Fruit fly (Drosophila melanogaster) whole organism, adult: ENCODE measurements around the gene CG9673.
A peak's percentile ranks its signal among the peaks of the same experiment; 100 is the strongest.

Experiments
- CG12768 ChIP-seq: fragments of 200-800 bp; sonication (Bioruptor generic); optimal IDR thresholded peaks from 2 replicates; lab custom pipeline; 2017; ENCODE audit warnings: missing biosample characterization, missing genetic modification characterization, mild to moderate bottlenecking, moderate library complexity, missing genetic modification reagents
- CG14711 ChIP-seq: fragments of 200-800 bp; sonication (Bioruptor generic); optimal IDR thresholded peaks from 2 replicates; lab custom pipeline; 2018; ENCODE audit warnings: missing biosample characterization, mild to moderate bottlenecking, missing genetic modification characterization, moderate library complexity
- CG1620 ChIP-seq: fragments of 200-800 bp; sonication (Bioruptor generic); optimal IDR thresholded peaks from 2 replicates; lab custom pipeline; 2016; ENCODE audit warnings: missing biosample characterization, missing genetic modification characterization
- CG7045 ChIP-seq: fragments of 200-800 bp; sonication (Bioruptor generic); optimal IDR thresholded peaks from 2 replicates; lab custom pipeline; 2017; ENCODE audit warnings: missing biosample characterization, mild to moderate bottlenecking, missing genetic modification characterization
- Clk ChIP-seq: fragments of 200-800 bp; sonication (Bioruptor generic); optimal IDR thresholded peaks from 2 replicates; lab custom pipeline; 2017; ENCODE audit warnings: missing biosample characterization, missing genetic modification characterization
- Crg-1 ChIP-seq: fragments of 200-800 bp; sonication (Bioruptor generic); optimal IDR thresholded peaks from 2 replicates; lab custom pipeline; 2016; ENCODE audit warnings: missing biosample characterization, missing genetic modification characterization
- Hr96 ChIP-seq: fragments of 200-800 bp; sonication (Bioruptor generic); optimal IDR thresholded peaks from 2 replicates; lab custom pipeline; 2016; ENCODE audit warnings: missing biosample characterization, missing genetic modification characterization
- cic ChIP-seq: fragments of 200-800 bp; sonication (Bioruptor generic); optimal IDR thresholded peaks from 2 replicates; lab custom pipeline; 2017; ENCODE audit warnings: missing biosample characterization, mild to moderate bottlenecking, missing genetic modification characterization, moderate library complexity
- kay ChIP-seq: fragments of 200-800 bp; sonication (Bioruptor generic); peaks from one replicate; lab custom pipeline; 2016; ENCODE audit warnings: missing biosample characterization, missing genetic modification characterization, borderline replicate concordance
- ovo ChIP-seq: fragments of 200-800 bp; sonication (Bioruptor generic); optimal IDR thresholded peaks from 2 replicates; lab custom pipeline; 2016; ENCODE audit warnings: missing biosample characterization, missing genetic modification characterization
- tj ChIP-seq: fragments of 200-800 bp; sonication (Bioruptor generic); optimal IDR thresholded peaks from 3 replicates; lab custom pipeline; 2017; ENCODE audit warnings: missing biosample characterization, mild to moderate bottlenecking, missing genetic modification characterization, moderate library complexity
- toe ChIP-seq: fragments of 200-800 bp; sonication (Bioruptor generic); optimal IDR thresholded peaks from 2 replicates; lab custom pipeline; 2016; ENCODE audit warnings: missing biosample characterization, missing genetic modification characterization

DNA sequence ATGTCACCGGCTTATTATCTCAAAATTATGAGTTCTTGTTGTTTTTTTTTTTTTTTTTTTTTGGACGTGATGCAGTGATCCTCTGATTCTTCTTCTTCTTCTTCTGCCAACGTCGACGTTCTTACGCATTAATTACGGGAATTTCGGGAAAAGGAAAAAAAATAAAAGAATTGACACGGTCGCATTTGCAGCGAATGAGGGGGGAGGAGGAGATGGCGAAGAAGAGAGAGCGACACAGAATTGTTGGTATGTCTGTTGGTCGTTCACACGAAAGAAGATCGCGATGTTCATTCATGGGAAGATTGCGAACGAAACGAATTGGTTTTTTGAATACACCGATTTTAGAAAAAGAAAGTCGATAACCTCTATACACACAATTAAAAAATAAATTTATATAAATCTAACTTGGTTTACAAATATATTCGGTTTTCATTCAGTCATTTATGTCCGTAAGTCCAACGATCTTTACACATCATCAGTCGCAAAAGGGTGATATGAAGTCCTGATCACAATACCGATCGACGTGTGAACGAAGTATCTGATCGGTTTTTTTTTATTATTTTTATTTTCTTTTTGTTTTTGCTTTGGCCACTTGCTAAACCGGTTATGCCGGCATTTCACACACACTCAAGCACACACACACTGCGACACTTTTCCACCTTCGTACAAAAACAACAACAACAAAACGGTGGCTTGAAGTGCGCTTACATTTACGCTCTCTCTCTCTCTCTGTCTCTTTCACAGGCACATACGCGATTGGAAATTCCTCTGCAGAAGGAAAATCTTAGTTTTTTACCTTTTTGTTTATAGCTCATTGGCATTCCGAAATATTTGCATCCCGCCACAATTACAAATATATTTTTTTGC, 47.3 kb upstream of the CG9673 start:
- TF ChIP-seq Crg-1 (GFP tag; lab: Kevin White, UChicago) (no peak), kay (GFP tag; lab: Kevin White, UChicago) (peak; percentile 79), cic (GFP tag; lab: Kevin White, UChicago) (no peak), CG1620 (peak; percentile 22), CG14711 (peak; percentile 56), Clk (GFP tag; lab: Kevin White, UChicago) (no peak), CG7045 (GFP tag; lab: Kevin White, UChicago) (peak; percentile 49), ovo (GFP tag; lab: Kevin White, UChicago) (no peak), tj (GFP tag; lab: Kevin White, UChicago) (peak; percentile 46), Hr96 (GFP tag; lab: Kevin White, UChicago) (peak; percentile 41), CG12768 (no peak), toe (GFP tag; lab: Kevin White, UChicago) (no peak)
